Worm (Caenorhabditis elegans): ENCODE measurements around the gene srbc-3.

Gene srbc-3

DNA sequence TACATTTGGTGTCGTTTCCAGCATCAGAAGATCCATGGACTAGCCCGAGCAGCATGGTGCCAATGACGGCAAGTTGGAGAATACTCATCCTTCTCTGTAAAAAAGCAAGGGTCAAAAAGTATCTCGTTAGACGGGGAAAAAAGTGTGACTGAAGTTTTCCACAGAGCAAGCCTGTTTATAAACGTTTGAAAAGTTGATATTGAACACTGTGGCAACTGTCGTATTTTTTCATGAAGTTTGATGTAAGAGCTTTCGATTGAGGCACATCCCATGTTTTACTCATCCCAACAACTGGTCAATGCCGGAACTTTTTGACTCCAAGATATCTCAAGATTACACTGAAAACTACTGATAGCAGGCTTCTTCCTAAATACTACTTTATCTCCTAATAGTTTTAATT lies 10.7 kb downstream of the srbc-3 start, which contains the start of gene F35F10.13:
Gene F35F10.13, minus strand, starts transcription at position 101 of the 400 bp plus-strand sequence.
- TF ChIP-seq sdz-38 (tag; optimal IDR thresholded peaks at IDR 0.05) (no peak), hrde-1 (tag; optimal IDR thresholded peaks at IDR 0.05; ENCODE audit: borderline replicate concordance) (no peak), C17E4.6 (GFP tag; IDR thresholded peaks at IDR 0.05) (no peak), sptf-2 (GFP tag; optimal IDR thresholded peaks at IDR 0.05) (no peak), nfya-1 (tag; optimal IDR thresholded peaks at IDR 0.05; ENCODE audit: borderline replicate concordance, insufficient read depth) (no peak), let-607 (tag; optimal IDR thresholded peaks at IDR 0.05) (no peak), ekl-4 (GFP tag; IDR thresholded peaks at IDR 0.05) (no peak), T07F8.4 (tag; optimal IDR thresholded peaks at IDR 0.05) (no peak), hmg-1.2 (GFP tag; IDR thresholded peaks at IDR 0.05) (no peak), madf-8 (GFP tag; conservative IDR thresholded peaks at IDR 0.05) (no peak), nfya-2 (GFP tag; IDR thresholded peaks at IDR 0.05) (no peak)

DNA sequence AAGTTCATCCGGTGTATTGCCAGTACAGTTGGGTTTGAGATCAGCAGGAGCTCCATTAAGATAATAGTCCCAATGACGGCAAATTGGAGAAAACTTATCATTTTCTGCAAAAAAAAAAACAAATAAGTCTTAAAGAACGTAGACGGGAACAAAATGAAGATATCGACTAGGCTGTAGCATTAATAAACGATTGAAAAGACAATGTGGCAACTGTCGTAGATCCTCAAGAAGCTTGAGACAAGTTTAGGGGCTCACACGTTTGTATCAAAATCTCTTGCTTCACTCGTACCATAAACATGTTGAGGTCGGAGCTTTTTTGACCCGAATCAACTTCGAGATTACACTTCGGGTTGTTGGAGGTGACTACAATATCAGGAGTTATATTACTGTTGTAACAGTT lies 11.7 kb downstream of the srbc-3 start, which contains the start of gene F35F10.14:
Gene F35F10.14, minus strand, starts transcription at position 101 of the 400 bp plus-strand sequence.
- TF ChIP-seq K11D2.4 (GFP tag; IDR thresholded peaks at IDR 0.05), result no peak
- TF ChIP-seq xnd-1 (tag; optimal IDR thresholded peaks at IDR 0.05), result no peak
- TF ChIP-seq somi-1 (GFP tag; optimal IDR thresholded peaks at IDR 0.05), result no peak
- 0 out of 2 replicates have a peak, but pooled peaks have one; percentile 26 for TF ChIP-seq ztf-28 (GFP tag; IDR thresholded peaks at IDR 0.05)
- no peak for TF ChIP-seq ztf-25 (GFP tag; IDR thresholded peaks at IDR 0.05)
- no peak for TF ChIP-seq cebp-2 (GFP tag; IDR thresholded peaks at IDR 0.05)
- no peak for TF ChIP-seq attf-3 (GFP tag; conservative IDR thresholded peaks at IDR 0.05)

DNA sequence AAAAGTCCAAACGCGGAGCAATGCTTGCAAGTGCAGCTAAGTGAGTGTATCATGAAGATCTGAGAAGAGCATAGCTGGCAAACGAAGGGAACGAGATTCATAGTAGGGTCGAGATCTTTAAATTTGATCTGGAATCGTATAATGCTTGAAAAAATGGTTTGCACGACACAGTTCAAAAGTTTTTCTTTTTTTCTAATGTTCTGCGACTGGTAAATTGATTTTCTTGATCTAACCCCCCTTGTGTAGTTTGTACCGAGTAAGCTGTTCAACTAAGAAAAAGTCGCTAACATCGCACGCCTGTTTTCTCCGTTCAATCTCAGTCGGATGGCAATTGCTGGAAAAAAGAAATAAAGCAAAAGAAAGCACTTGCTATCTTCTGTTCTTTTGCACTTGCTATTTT lies 12.2 kb downstream of the srbc-3 start, which contains the start of gene C17B7.14:
Gene C17B7.14, minus strand, starts transcription at position 101 of the 400 bp plus-strand sequence.
- TF ChIP-seq dpl-1 (GFP tag; optimal IDR thresholded peaks at IDR 0.05), result no peak
- no peak for TF ChIP-seq B0035.1 (tag; optimal IDR thresholded peaks at IDR 0.05)
- no peak for TF ChIP-seq fkh-3 (tag; optimal IDR thresholded peaks at IDR 0.05)
- TF ChIP-seq hmg-20 (GFP tag; IDR thresholded peaks at IDR 0.05), result no peak
- no peak for TF ChIP-seq ceh-100 (GFP tag; IDR thresholded peaks at IDR 0.05)
- TF ChIP-seq Y79H2A.3 (GFP tag; conservative IDR thresholded peaks at IDR 0.05), result no peak
- no peak for TF ChIP-seq dox-1 (GFP tag; IDR thresholded peaks at IDR 0.05)
- TF ChIP-seq lin-40 (tag; optimal IDR thresholded peaks at IDR 0.05), result no peak
- TF ChIP-seq F37B4.10 (GFP tag; IDR thresholded peaks at IDR 0.05), result no peak
- no peak for TF ChIP-seq hmg-1.2 (GFP tag; IDR thresholded peaks at IDR 0.05)
- TF ChIP-seq let-607 (tag; optimal IDR thresholded peaks at IDR 0.05), result no peak
- no peak for TF ChIP-seq madf-8 (GFP tag; conservative IDR thresholded peaks at IDR 0.05)
- TF ChIP-seq C17E4.6 (GFP tag; IDR thresholded peaks at IDR 0.05), result no peak
- no peak for TF ChIP-seq ztf-3 (GFP tag; optimal IDR thresholded peaks at IDR 0.05)
- no peak for TF ChIP-seq zfh-2 (GFP tag; conservative IDR thresholded peaks at IDR 0.05)
- no peak for TF ChIP-seq Y56A3A.18 (GFP tag; IDR thresholded peaks at IDR 0.05)

DNA sequence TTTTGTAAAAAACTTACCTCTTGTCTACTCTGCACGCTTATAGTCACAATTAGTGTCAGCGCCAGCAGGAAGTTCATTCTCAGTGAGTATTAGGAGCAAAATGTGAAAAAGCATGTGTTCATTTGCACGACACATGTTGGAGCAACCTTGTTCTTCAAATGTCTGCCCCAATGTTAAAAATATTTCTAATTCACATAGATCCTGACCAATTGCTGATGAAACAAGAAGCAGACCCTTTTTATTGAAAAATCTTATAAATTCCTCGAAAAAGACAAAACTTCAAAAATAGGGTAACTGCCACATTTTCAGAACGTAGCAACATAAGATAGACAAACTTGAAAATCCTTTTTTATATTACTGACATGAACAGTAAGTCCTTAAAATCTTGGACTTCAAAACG lies 15.9 kb downstream of the srbc-3 start, which contains the start of gene C17B7.8:
Gene C17B7.8, minus strand, starts transcription at position 101 of the 400 bp plus-strand sequence.
- TF ChIP-seq Y53G8AR.9 (GFP tag; conservative IDR thresholded peaks at IDR 0.05) (no peak), ekl-4 (GFP tag; IDR thresholded peaks at IDR 0.05) (no peak), let-607 (tag; optimal IDR thresholded peaks at IDR 0.05) (no peak), attf-6 (GFP tag; IDR thresholded peaks at IDR 0.05) (no peak), cebp-1 (GFP tag; IDR thresholded peaks at IDR 0.05) (no peak), cebp-1 (tag; optimal IDR thresholded peaks at IDR 0.05) (no peak), tlf-1 (GFP tag; optimal IDR thresholded peaks at IDR 0.05) (no peak), nhr-179 (tag; optimal IDR thresholded peaks at IDR 0.05) (no peak), F39B2.1 (GFP tag; IDR thresholded peaks at IDR 0.05) (no peak), pbrm-1 (GFP tag; IDR thresholded peaks at IDR 0.05) (no peak), snpc-4 (GFP tag; optimal IDR thresholded peaks at IDR 0.05) (no peak), snpc-4 (tag; optimal IDR thresholded peaks at IDR 0.05) (no peak), Y67H2A.10 (GFP tag; conservative IDR thresholded peaks at IDR 0.05) (no peak), fkh-3 (tag; optimal IDR thresholded peaks at IDR 0.05) (no peak), hlh-26 (GFP tag; conservative IDR thresholded peaks at IDR 0.05) (no peak), egl-18 (GFP tag; IDR thresholded peaks at IDR 0.05) (no peak), zfh-2 (GFP tag; conservative IDR thresholded peaks at IDR 0.05) (no peak)
